Fruit fly (Drosophila melanogaster): Measurements from ENCODE around the gene CG7656.

DNA sequence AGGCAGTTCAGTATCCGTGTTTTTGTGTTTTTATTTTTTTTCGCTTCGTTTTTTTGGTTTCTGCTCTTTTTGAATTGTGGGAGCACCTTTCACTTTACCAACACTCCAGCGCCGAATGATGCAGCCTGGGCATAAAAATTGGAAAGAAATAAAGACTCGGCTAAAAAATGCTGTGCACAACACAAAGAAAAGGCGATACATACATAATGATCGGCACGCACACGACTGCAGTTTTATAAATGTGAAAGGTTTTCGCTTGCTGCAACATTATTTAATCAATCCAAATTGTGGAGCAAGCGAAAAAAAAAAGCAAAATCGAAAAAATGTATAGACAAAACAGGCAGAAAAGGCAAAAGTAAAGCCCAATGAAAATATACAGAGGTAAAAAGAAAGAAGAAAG lies 44.9 kb downstream of the CG7656 start:
- TF ChIP-seq fd96Ca (GFP tag; IDR thresholded peaks at IDR 0.05) (no peak), Pif1B (GFP tag; optimal IDR thresholded peaks at IDR 0.05) (no peak), CG10348 (GFP tag; IDR thresholded peaks at IDR 0.05) (no peak), gl (tag; optimal IDR thresholded peaks at IDR 0.05) (no peak), EcR (GFP tag; optimal IDR thresholded peaks at IDR 0.05) (no peak)

Data from whole organism, pupa.